Worm (Caenorhabditis elegans) whole organism, L4 larva: ENCODE measurements around the gene tkr-2.
A peak's percentile ranks its signal among the peaks of the same experiment; 100 is the strongest.

Source experiments
- F49E8.2 ChIP-seq: sonication (generic microtip); optimal IDR thresholded peaks from 2 replicates; lab custom pipeline; 2016; ENCODE audit warnings: missing compliant biosample characterization, mild to moderate bottlenecking, missing genetic modification characterization, borderline replicate concordance
- Y75B8A.6 ChIP-seq: fragments of 200-800 bp; sonication (Bioruptor generic); IDR thresholded peaks from 2 replicates; pipeline ENCODE4 v1.3.6; 2022; ENCODE audit warnings: missing genetic modification reagents, missing genetic modification characterization, missing compliant biosample characterization
- aha-1 ChIP-seq: fragments of 150-350 bp; peaks from one replicate; lab custom pipeline; 2014; ENCODE audit warnings: missing biosample characterization, missing genetic modification characterization
- aly-2 ChIP-seq: sonication (generic microtip); optimal IDR thresholded peaks from 2 replicates; lab custom pipeline; 2018; ENCODE audit warnings: missing biosample characterization, missing genetic modification characterization
- dve-1 ChIP-seq: sonication (generic microtip); optimal IDR thresholded peaks from 2 replicates; lab custom pipeline; 2017; ENCODE audit warnings: antibody characterized with exemption, mild to moderate bottlenecking, missing genetic modification characterization, missing compliant biosample characterization; ENCODE audit not compliant: insufficient read depth
- fkh-10 ChIP-seq: fragments of 150-350 bp; optimal IDR thresholded peaks from 2 replicates; lab custom pipeline; 2014; ENCODE audit warnings: missing biosample characterization, missing genetic modification reagents, missing genetic modification characterization
- gei-8 ChIP-seq: fragments of 200-800 bp; sonication (Bioruptor generic); optimal IDR thresholded peaks from 2 replicates; lab custom pipeline; 2018; ENCODE audit warnings: mild to moderate bottlenecking, missing genetic modification characterization, missing compliant biosample characterization
- hlh-30 ChIP-seq: sonication (generic microtip); optimal IDR thresholded peaks from 2 replicates; lab custom pipeline; 2017; ENCODE audit warnings: antibody characterized with exemption, mild to moderate bottlenecking, missing genetic modification characterization, missing compliant biosample characterization; ENCODE audit not compliant: insufficient read depth
- lir-3 ChIP-seq: sonication (generic microtip); optimal IDR thresholded peaks from 2 replicates; lab custom pipeline; 2016; ENCODE audit warnings: mild to moderate bottlenecking, missing genetic modification characterization, missing compliant biosample characterization
- lsy-2 ChIP-seq, 2 experiments: fragments of 150-350 bp in 1 of 2; sonication (generic microtip) in 1 of 2; optimal IDR thresholded peaks; 2 replicates each; lab custom pipeline; 2014 to 2017; ENCODE audit warnings: missing biosample characterization in 2 of 2, missing genetic modification characterization in 2 of 2
- nhr-10 ChIP-seq: fragments of 150-350 bp; optimal IDR thresholded peaks from 2 replicates; lab custom pipeline; 2014; ENCODE audit warnings: missing biosample characterization, missing genetic modification characterization
- nhr-11 ChIP-seq: fragments of 150-350 bp; optimal IDR thresholded peaks from 2 replicates; lab custom pipeline; 2014; ENCODE audit warnings: missing biosample characterization, missing genetic modification characterization
- tra-1 ChIP-seq: fragments of 200-800 bp; sonication (Bioruptor generic); IDR thresholded peaks from 2 replicates; pipeline ENCODE4 v1.3.6; 2022; ENCODE audit warnings: missing genetic modification reagents, missing genetic modification characterization, missing compliant biosample characterization
- unc-39 ChIP-seq: sonication (generic microtip); optimal IDR thresholded peaks from 2 replicates; lab custom pipeline; 2017; ENCODE audit warnings: missing biosample characterization, missing genetic modification characterization

DNA sequence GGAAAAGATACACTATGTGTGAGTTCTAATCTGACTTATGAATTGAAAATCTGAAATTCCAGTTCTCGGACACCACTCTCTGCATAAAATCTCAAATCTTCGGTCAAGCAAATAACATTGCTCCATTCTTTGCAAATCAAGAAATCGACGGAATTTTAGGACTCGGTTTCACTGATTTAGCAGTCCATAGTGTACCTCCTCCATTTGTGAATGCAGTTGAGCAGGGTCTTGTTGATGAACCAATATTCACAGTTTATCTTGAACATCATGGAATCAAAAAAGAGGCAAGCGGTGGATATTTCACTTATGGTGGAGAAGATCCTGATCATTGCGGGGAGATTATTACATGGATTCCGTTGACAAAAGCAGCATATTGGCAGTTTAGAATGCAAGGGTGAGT, 14.7 kb upstream of the tkr-2 start:
- TF ChIP-seq lir-3 (tag; lab: Kevin White, UChicago) = no peak
- TF ChIP-seq aha-1 = peak; percentile 80
- no peak for TF ChIP-seq aly-2
- TF ChIP-seq hlh-30 = no peak
- no peak for TF ChIP-seq dve-1 (tag; lab: Kevin White, UChicago)
- no peak for TF ChIP-seq nhr-11 (tag; lab: Kevin White, UChicago)
- TF ChIP-seq nhr-10 (tag; lab: Kevin White, UChicago) = no peak
- TF ChIP-seq fkh-10 (GFP tag; lab: Kevin White, UChicago) = no peak
- TF ChIP-seq lsy-2 (tag; optimal IDR thresholded peaks at IDR 0.05; lab: Kevin White, UChicago) = no peak
- TF ChIP-seq F49E8.2 (tag; lab: Kevin White, UChicago) = no peak
- TF ChIP-seq unc-39 (tag; lab: Kevin White, UChicago) = no peak
- no peak for TF ChIP-seq Y75B8A.6 (GFP tag; lab: Robert Waterston, UW)
- TF ChIP-seq gei-8 = no peak
- TF ChIP-seq tra-1 (GFP tag; lab: Robert Waterston, UW) = no peak
